Fruit fly (Drosophila melanogaster) S2 (cell line): ENCODE results near the gene GstD5.

Experiments
- CG8478 ChIP-seq: fragments of >200 bp; optimal IDR thresholded peaks from 2 replicates; lab custom pipeline; 2018
- CTCF ChIP-seq, 2 experiments: fragments of >200 bp; optimal IDR thresholded peaks; 2 replicates each; lab custom pipeline; 2018

DNA sequence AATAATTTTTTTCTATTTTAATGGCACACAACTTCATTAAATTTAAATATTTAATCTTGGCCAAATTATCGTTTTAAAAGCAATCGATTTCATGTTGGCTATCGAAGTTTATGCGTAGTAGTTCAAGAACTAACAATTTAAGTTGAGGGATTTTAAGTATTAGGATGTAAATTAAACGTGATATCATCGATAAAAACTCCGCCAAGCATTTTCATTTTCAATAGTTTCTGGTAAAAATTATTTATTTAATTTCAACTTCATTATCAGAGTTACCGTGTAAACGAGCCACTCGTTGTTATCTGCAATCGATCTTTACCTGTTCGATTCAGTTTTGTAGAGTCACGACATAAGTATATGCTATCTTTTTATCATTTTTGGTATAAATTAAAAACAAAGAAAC is 27.4 kb downstream of the GstD5 start:
- TF ChIP-seq CTCF (optimal IDR thresholded peaks at IDR 0.05; lab: Kevin White, UChicago) (no peak), CG8478 (lab: Kevin White, UChicago) (no peak)
